Worm (Caenorhabditis elegans) whole organism, L4 larva: ENCODE results near the gene ins-9.

Experiments
- dpl-1 ChIP-seq: fragments of 150-350 bp; optimal IDR thresholded peaks from 2 replicates; lab custom pipeline; 2014; ENCODE audit warnings: missing biosample characterization, missing genetic modification reagents, missing genetic modification characterization
- fkh-10 ChIP-seq: fragments of 150-350 bp; optimal IDR thresholded peaks from 2 replicates; lab custom pipeline; 2014; ENCODE audit warnings: missing biosample characterization, missing genetic modification reagents, missing genetic modification characterization
- lin-39 ChIP-seq: fragments of 150-350 bp; optimal IDR thresholded peaks from 2 replicates; lab custom pipeline; 2014; ENCODE audit warnings: missing biosample characterization, missing genetic modification reagents, missing genetic modification characterization
- unc-130 ChIP-seq: sonication (generic microtip); optimal IDR thresholded peaks from 2 replicates; lab custom pipeline; 2016; ENCODE audit warnings: missing genetic modification reagents, missing genetic modification characterization, missing compliant biosample characterization
- zip-2 ChIP-seq: fragments of 150-350 bp; optimal IDR thresholded peaks from 2 replicates; lab custom pipeline; 2014; ENCODE audit warnings: missing biosample characterization, missing genetic modification characterization

DNA sequence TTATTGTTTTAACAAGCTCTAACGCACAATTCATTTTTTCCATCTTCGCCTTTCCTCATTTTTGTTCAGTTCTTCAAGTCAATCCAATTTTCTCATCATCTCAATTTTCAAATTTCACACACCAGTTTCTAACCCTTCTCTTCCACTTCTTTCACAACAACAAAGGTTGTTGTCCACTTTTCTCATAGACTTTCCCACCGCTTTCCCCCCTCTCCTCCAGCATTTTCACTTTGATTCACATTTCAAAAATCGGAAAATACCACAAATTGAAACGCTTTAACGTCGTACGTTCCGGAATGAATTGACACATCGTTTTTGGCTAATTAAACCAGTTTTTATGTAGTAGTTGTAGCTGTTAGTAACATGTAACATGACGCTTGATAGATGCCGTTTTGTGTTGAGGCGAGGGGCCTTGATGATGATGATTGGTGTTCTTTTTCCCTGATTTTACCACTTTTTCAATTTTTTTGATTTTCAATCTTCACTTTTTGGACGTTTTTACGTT lies 23.8 kb upstream of the ins-9 start:
- TF ChIP-seq lin-39 (no peak), zip-2 (tag; lab: Kevin White, UChicago) (no peak), fkh-10 (GFP tag; lab: Kevin White, UChicago) (no peak), dpl-1 (no peak), unc-130 (no peak)
